Worm (Caenorhabditis elegans): ENCODE results near the gene mrps-18A.

ce11 chrIII:8324412-8324811 lies 7.3 kb downstream of the mrps-18A start, which contains the start of gene F10E9.12:
- TF ChIP-seq hmg-4 (GFP tag; optimal IDR thresholded peaks at IDR 0.05): no peak
- TF ChIP-seq ama-1 (optimal IDR thresholded peaks at IDR 0.05): no peak
- no peak for TF ChIP-seq flt-1 (GFP tag; IDR thresholded peaks at IDR 0.05)
- TF ChIP-seq hnd-1 (tag; optimal IDR thresholded peaks at IDR 0.05): no peak
- TF ChIP-seq ceh-36 (tag; optimal IDR thresholded peaks at IDR 0.05): no peak
- no peak for TF ChIP-seq pes-1 (GFP tag; IDR thresholded peaks at IDR 0.05)
- no peak for TF ChIP-seq hmbx-1 (tag; optimal IDR thresholded peaks at IDR 0.05)
- TF ChIP-seq B0310.2 (tag; optimal IDR thresholded peaks at IDR 0.05): no peak
- TF ChIP-seq tbx-37 (GFP tag; conservative IDR thresholded peaks at IDR 0.05): no peak
- no peak for TF ChIP-seq tbx-11 (GFP tag; IDR thresholded peaks at IDR 0.05)
- no peak for TF ChIP-seq scrt-1 (GFP tag; IDR thresholded peaks at IDR 0.05)
- no peak for TF ChIP-seq tra-4 (tag; optimal IDR thresholded peaks at IDR 0.05)
- no peak for TF ChIP-seq aly-1 (tag; optimal IDR thresholded peaks at IDR 0.05)
